Worm (Caenorhabditis elegans): Measurements from ENCODE around the gene snb-5.

DNA sequence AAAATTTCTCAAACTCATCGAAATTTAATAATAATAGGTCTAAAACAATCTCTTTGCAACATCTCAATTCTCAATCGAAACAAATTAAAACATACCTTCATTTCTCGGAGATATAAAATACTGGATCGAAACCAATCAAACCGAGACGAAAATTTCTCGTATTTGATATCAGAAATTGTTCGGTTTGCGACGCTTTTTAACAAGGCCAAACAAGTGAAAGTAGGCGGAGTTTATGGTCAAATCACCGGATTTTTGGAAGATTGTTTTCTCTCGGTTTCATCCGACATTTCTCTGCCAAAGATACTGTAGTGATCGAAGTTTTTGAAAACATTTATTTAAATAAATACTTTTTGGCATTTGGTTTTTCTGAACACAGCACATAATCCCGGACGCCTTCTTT, 32.5 kb downstream of the snb-5 start, which contains the start of gene C02F5.14:
- TF ChIP-seq nhr-237 (tag; optimal IDR thresholded peaks at IDR 0.05) (no peak), snpc-4 (tag; optimal IDR thresholded peaks at IDR 0.05) (no peak), aly-2 (tag; optimal IDR thresholded peaks at IDR 0.05) (no peak), unc-39 (tag; optimal IDR thresholded peaks at IDR 0.05) (no peak), nhr-77 (tag; optimal IDR thresholded peaks at IDR 0.05) (no peak), tbx-2 (tag; optimal IDR thresholded peaks at IDR 0.05) (no peak), nhr-12 (tag; optimal IDR thresholded peaks at IDR 0.05) (no peak)
